Worm (Caenorhabditis elegans) whole organism, L3 larva: ENCODE results near the gene srxa-1.

ENCODE experiments used
- R02D3.7 ChIP-seq: fragments of 150-350 bp; optimal IDR thresholded peaks from 2 replicates; lab custom pipeline; 2014; ENCODE audit warnings: missing biosample characterization, missing genetic modification characterization
- ZK546.5 ChIP-seq: sonication (generic microtip); optimal IDR thresholded peaks from 2 replicates; lab custom pipeline; 2017; ENCODE audit warnings: missing biosample characterization, missing genetic modification characterization
- aly-2 ChIP-seq: fragments of 150-350 bp; optimal IDR thresholded peaks from 2 replicates; lab custom pipeline; 2014; ENCODE audit warnings: missing biosample characterization, missing genetic modification characterization
- ama-1 ChIP-seq: fragments of 150-350 bp; optimal IDR thresholded peaks from 2 replicates; lab custom pipeline; 2018
- ceh-16 ChIP-seq: sonication (generic microtip); optimal IDR thresholded peaks from 2 replicates; lab custom pipeline; 2017; ENCODE audit warnings: missing biosample characterization, missing genetic modification characterization
- ceh-28 ChIP-seq: fragments of 150-350 bp; optimal IDR thresholded peaks from 2 replicates; lab custom pipeline; 2014; ENCODE audit warnings: missing biosample characterization, missing genetic modification reagents, missing genetic modification characterization
- ceh-82 ChIP-seq: fragments of 150-350 bp; optimal IDR thresholded peaks from 2 replicates; lab custom pipeline; 2014; ENCODE audit warnings: missing biosample characterization, missing genetic modification characterization
- ceh-9 ChIP-seq: sonication (generic microtip); optimal IDR thresholded peaks from 2 replicates; lab custom pipeline; 2018; ENCODE audit warnings: missing biosample characterization, missing genetic modification characterization
- daf-12 ChIP-seq: fragments of 150-350 bp; optimal IDR thresholded peaks from 2 replicates; lab custom pipeline; 2014; ENCODE audit warnings: missing biosample characterization, missing genetic modification reagents, missing genetic modification characterization
- egl-27 ChIP-seq: sonication (generic microtip); optimal IDR thresholded peaks from 4 replicates; lab custom pipeline; 2017; ENCODE audit warnings: missing biosample characterization, missing genetic modification reagents, missing genetic modification characterization
- egl-5 ChIP-seq: fragments of 150-350 bp; optimal IDR thresholded peaks from 2 replicates; lab custom pipeline; 2017; ENCODE audit warnings: missing biosample characterization, missing genetic modification reagents, missing genetic modification characterization, inconsistent platforms
- elt-1 ChIP-seq: fragments of 150-350 bp; optimal IDR thresholded peaks from 2 replicates; lab custom pipeline; 2014; ENCODE audit warnings: missing biosample characterization, missing genetic modification characterization
- elt-2 ChIP-seq: sonication (generic microtip); optimal IDR thresholded peaks from 2 replicates; lab custom pipeline; 2016; ENCODE audit warnings: missing genetic modification reagents, mild to moderate bottlenecking, missing genetic modification characterization, missing compliant biosample characterization
- elt-3 ChIP-seq, 3 experiments: fragments of 150-350 bp in 1 of 3; sonication (generic microtip) in 2 of 3; optimal IDR thresholded peaks; 2 replicates in 2 of 3; 4 replicates in 1 of 3; lab custom pipeline; 2014 to 2017; ENCODE audit warnings: missing biosample characterization in 3 of 3, missing genetic modification characterization in 3 of 3
- eor-1 ChIP-seq, 2 experiments: fragments of 150-350 bp; optimal IDR thresholded peaks; 2 replicates each; lab custom pipeline; 2014 to 2018; ENCODE audit warnings: missing biosample characterization in 2 of 2, missing genetic modification characterization in 2 of 2
- fkh-10 ChIP-seq: sonication (generic microtip); optimal IDR thresholded peaks from 2 replicates; lab custom pipeline; 2017; ENCODE audit warnings: missing biosample characterization, missing genetic modification reagents, missing genetic modification characterization
- fkh-2 ChIP-seq: fragments of 150-350 bp; optimal IDR thresholded peaks from 2 replicates; lab custom pipeline; 2014; ENCODE audit warnings: missing biosample characterization, missing genetic modification reagents, missing genetic modification characterization
- fos-1 ChIP-seq: fragments of 150-350 bp; optimal IDR thresholded peaks from 2 replicates; lab custom pipeline; 2014; ENCODE audit warnings: missing biosample characterization, missing genetic modification characterization
- hmg-11 ChIP-seq: sonication (generic microtip); optimal IDR thresholded peaks from 2 replicates; lab custom pipeline; 2016; ENCODE audit warnings: missing genetic modification characterization, missing compliant biosample characterization
- jun-1 ChIP-seq: fragments of 150-350 bp; optimal IDR thresholded peaks from 2 replicates; lab custom pipeline; 2014; ENCODE audit warnings: missing biosample characterization, missing genetic modification reagents, missing genetic modification characterization
- lin-15B ChIP-seq: fragments of 150-350 bp; optimal IDR thresholded peaks from 2 replicates; lab custom pipeline; 2014; ENCODE audit warnings: missing biosample characterization, missing genetic modification characterization
- lin-39 ChIP-seq: fragments of 150-350 bp; optimal IDR thresholded peaks from 2 replicates; lab custom pipeline; 2018; ENCODE audit warnings: missing biosample characterization, missing genetic modification reagents, missing genetic modification characterization
- lsy-12 ChIP-seq: sonication (generic microtip); optimal IDR thresholded peaks from 2 replicates; lab custom pipeline; 2016; ENCODE audit warnings: mild to moderate bottlenecking, missing genetic modification characterization, missing compliant biosample characterization
- mdl-1 ChIP-seq: fragments of 150-350 bp; optimal IDR thresholded peaks from 2 replicates; lab custom pipeline; 2014; ENCODE audit warnings: missing biosample characterization, missing genetic modification characterization
- mml-1 ChIP-seq: fragments of 150-350 bp; sonication (generic microtip); optimal IDR thresholded peaks from 3 replicates; lab custom pipeline; 2014; ENCODE audit warnings: missing biosample characterization, missing genetic modification characterization
- nfya-1 ChIP-seq: sonication (generic microtip); optimal IDR thresholded peaks from 2 replicates; lab custom pipeline; 2017; ENCODE audit warnings: missing genetic modification characterization, mild to moderate bottlenecking, missing compliant biosample characterization, antibody characterized with exemption, moderate library complexity; ENCODE audit not compliant: insufficient read depth
- nhr-11 ChIP-seq: fragments of 150-350 bp; optimal IDR thresholded peaks from 2 replicates; lab custom pipeline; 2014; ENCODE audit warnings: missing biosample characterization, missing genetic modification characterization
- nhr-12 ChIP-seq: fragments of 150-350 bp; optimal IDR thresholded peaks from 2 replicates; lab custom pipeline; 2014; ENCODE audit warnings: missing biosample characterization, missing genetic modification characterization
- nhr-23 ChIP-seq: fragments of 150-350 bp; optimal IDR thresholded peaks from 2 replicates; lab custom pipeline; 2014; ENCODE audit warnings: missing biosample characterization, missing genetic modification reagents, missing genetic modification characterization
- nhr-237 ChIP-seq: fragments of 150-350 bp; optimal IDR thresholded peaks from 2 replicates; lab custom pipeline; 2014; ENCODE audit warnings: missing biosample characterization, missing genetic modification characterization
- nhr-25 ChIP-seq: sonication (generic microtip); optimal IDR thresholded peaks from 2 replicates; lab custom pipeline; 2017; ENCODE audit warnings: missing biosample characterization, missing genetic modification characterization
- nhr-28 ChIP-seq: fragments of 150-350 bp; optimal IDR thresholded peaks from 2 replicates; lab custom pipeline; 2014; ENCODE audit warnings: missing biosample characterization, missing genetic modification characterization
- nhr-43 ChIP-seq: sonication (generic microtip); optimal IDR thresholded peaks from 2 replicates; lab custom pipeline; 2016; ENCODE audit warnings: mild to moderate bottlenecking, missing genetic modification characterization, missing compliant biosample characterization; ENCODE audit not compliant: poor library complexity, severe bottlenecking
- nhr-67 ChIP-seq: fragments of 150-350 bp; optimal IDR thresholded peaks from 2 replicates; lab custom pipeline; 2014; ENCODE audit warnings: missing biosample characterization, missing genetic modification characterization
- nhr-76 ChIP-seq: fragments of 150-350 bp; sonication (generic microtip); optimal IDR thresholded peaks from 5 replicates; lab custom pipeline; 2014; ENCODE audit warnings: missing biosample characterization, missing genetic modification characterization
- nhr-77 ChIP-seq: fragments of 150-350 bp; optimal IDR thresholded peaks from 2 replicates; lab custom pipeline; 2014; ENCODE audit warnings: missing biosample characterization, missing genetic modification characterization
- pha-4 ChIP-seq: fragments of 150-350 bp; optimal IDR thresholded peaks from 2 replicates; lab custom pipeline; 2014; ENCODE audit warnings: missing biosample characterization, missing genetic modification reagents, missing genetic modification characterization
- pqm-1 ChIP-seq: fragments of 150-350 bp; optimal IDR thresholded peaks from 2 replicates; lab custom pipeline; 2017; ENCODE audit warnings: missing biosample characterization, missing genetic modification characterization, inconsistent platforms
- sea-2 ChIP-seq: fragments of 150-350 bp; sonication (generic microtip); optimal IDR thresholded peaks from 4 replicates; lab custom pipeline; 2014; ENCODE audit warnings: missing biosample characterization, missing genetic modification reagents, missing genetic modification characterization
- skn-1 ChIP-seq: fragments of 150-350 bp; optimal IDR thresholded peaks from 2 replicates; lab custom pipeline; 2014; ENCODE audit warnings: missing biosample characterization, missing genetic modification characterization
- snpc-4 ChIP-seq: fragments of 150-350 bp; optimal IDR thresholded peaks from 2 replicates; lab custom pipeline; 2014; ENCODE audit warnings: missing biosample characterization, missing genetic modification characterization
- tbx-2 ChIP-seq: sonication (generic microtip); optimal IDR thresholded peaks from 2 replicates; lab custom pipeline; 2016; ENCODE audit warnings: mild to moderate bottlenecking, missing genetic modification characterization, missing compliant biosample characterization
- unc-39 ChIP-seq: sonication (generic microtip); optimal IDR thresholded peaks from 4 replicates; lab custom pipeline; 2017; ENCODE audit warnings: missing biosample characterization, missing genetic modification characterization
- unc-62 ChIP-seq: fragments of 150-350 bp; sonication (generic microtip); optimal IDR thresholded peaks from 4 replicates; lab custom pipeline; 2014; ENCODE audit warnings: missing biosample characterization, missing genetic modification reagents, missing genetic modification characterization
- zag-1 ChIP-seq: fragments of 150-350 bp; optimal IDR thresholded peaks from 2 replicates; lab custom pipeline; 2014; ENCODE audit warnings: missing biosample characterization, missing genetic modification characterization
- ztf-11 ChIP-seq: fragments of 150-350 bp; optimal IDR thresholded peaks from 2 replicates; lab custom pipeline; 2014; ENCODE audit warnings: missing biosample characterization, missing genetic modification characterization
- ztf-4 ChIP-seq: fragments of 150-350 bp; optimal IDR thresholded peaks from 2 replicates; lab custom pipeline; 2014; ENCODE audit warnings: missing biosample characterization, missing genetic modification characterization

The srxa-1 gene

ce11 chrV:20692903-20693302, 39.0 kb upstream of the srxa-1 start:
- TF ChIP-seq ama-1 (lab: Kevin White, UChicago): no peak
- TF ChIP-seq egl-27 (tag; lab: Kevin White, UChicago): no peak
- peak; percentile 56 for TF ChIP-seq elt-1 (tag; lab: Kevin White, UChicago)
- TF ChIP-seq aly-2 (tag; lab: Kevin White, UChicago): no peak
- no peak for TF ChIP-seq nhr-43 (tag; lab: Kevin White, UChicago)
- TF ChIP-seq sea-2: no peak
- TF ChIP-seq elt-3 (tag; optimal IDR thresholded peaks at IDR 0.05; lab: Kevin White, UChicago): peak in 1 of 3 experiments; percentile 23
- TF ChIP-seq fkh-2 (tag; lab: Kevin White, UChicago): no peak
- no peak for TF ChIP-seq zag-1 (tag; lab: Kevin White, UChicago)
- TF ChIP-seq mdl-1 (tag; lab: Kevin White, UChicago): no peak
- TF ChIP-seq fos-1 (tag; lab: Kevin White, UChicago): no peak
- no peak for TF ChIP-seq nhr-23 (tag; lab: Kevin White, UChicago)
- no peak for TF ChIP-seq nhr-67 (tag; lab: Kevin White, UChicago)
- no peak for TF ChIP-seq ceh-28 (tag; lab: Kevin White, UChicago)
- TF ChIP-seq R02D3.7 (tag; lab: Kevin White, UChicago): no peak
- no peak for TF ChIP-seq nhr-237 (tag; lab: Kevin White, UChicago)
- TF ChIP-seq snpc-4 (tag; lab: Kevin White, UChicago): no peak
- TF ChIP-seq ztf-4: no peak
- no peak for TF ChIP-seq daf-12
- peak; percentile 71 for TF ChIP-seq nhr-25 (tag; lab: Kevin White, UChicago)
- TF ChIP-seq ztf-11 (tag; lab: Kevin White, UChicago): no peak
- TF ChIP-seq skn-1 (tag; lab: Kevin White, UChicago): no peak
- TF ChIP-seq nhr-11 (tag; lab: Kevin White, UChicago): peak; percentile 12
- TF ChIP-seq nhr-77 (tag; lab: Kevin White, UChicago): no peak
- TF ChIP-seq lin-15B (tag; lab: Kevin White, UChicago): no peak
- no peak for TF ChIP-seq jun-1 (tag; lab: Kevin White, UChicago)

DNA sequence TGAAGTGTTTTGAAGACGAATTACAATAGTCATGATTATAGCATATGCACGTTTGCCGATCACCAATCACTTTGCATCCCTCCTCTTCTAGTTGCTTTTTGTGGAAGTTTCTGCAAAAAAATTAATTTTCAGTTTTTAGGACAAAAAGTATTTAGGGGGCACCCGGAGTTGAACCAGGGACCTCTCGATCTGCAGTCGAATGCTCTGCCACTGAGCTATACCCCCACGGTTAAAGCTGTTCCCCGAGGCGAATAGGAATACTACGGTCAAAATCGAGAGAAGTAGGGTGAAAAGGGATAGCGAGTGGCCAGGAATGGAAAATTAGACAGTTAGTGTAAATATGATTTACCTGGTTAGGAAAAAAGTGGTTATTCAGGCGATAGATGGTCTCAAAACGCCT, 37.9 kb upstream of the srxa-1 start:
- no peak for TF ChIP-seq daf-12
- no peak for TF ChIP-seq elt-1 (tag; lab: Kevin White, UChicago)
- TF ChIP-seq R02D3.7 (tag; lab: Kevin White, UChicago): no peak
- no peak for TF ChIP-seq unc-39 (tag; lab: Kevin White, UChicago)
- TF ChIP-seq fos-1 (tag; lab: Kevin White, UChicago): no peak
- no peak for TF ChIP-seq ceh-9
- peak; percentile 37 for TF ChIP-seq nfya-1
- no peak for TF ChIP-seq nhr-67 (tag; lab: Kevin White, UChicago)
- TF ChIP-seq lin-39: no peak
- TF ChIP-seq nhr-76: no peak
- TF ChIP-seq nhr-28 (tag; lab: Kevin White, UChicago): no peak
- TF ChIP-seq aly-2 (tag; lab: Kevin White, UChicago): no peak
- no peak for TF ChIP-seq egl-5 (tag; lab: Kevin White, UChicago)
- no peak for TF ChIP-seq sea-2
- no peak for TF ChIP-seq nhr-11 (tag; lab: Kevin White, UChicago)
- TF ChIP-seq ama-1 (lab: Kevin White, UChicago): no peak
- TF ChIP-seq nhr-23 (tag; lab: Kevin White, UChicago): peak; percentile 36
- TF ChIP-seq nhr-43 (tag; lab: Kevin White, UChicago): no peak
- TF ChIP-seq nhr-237 (tag; lab: Kevin White, UChicago): no peak
- no peak for TF ChIP-seq pqm-1 (tag; lab: Kevin White, UChicago)
- peak; percentile 37 for TF ChIP-seq lsy-12 (tag; lab: Kevin White, UChicago)
- no peak for TF ChIP-seq ZK546.5 (tag; lab: Kevin White, UChicago)
- TF ChIP-seq tbx-2 (tag; lab: Kevin White, UChicago): peak; percentile 40
- TF ChIP-seq fkh-2 (tag; lab: Kevin White, UChicago): no peak
- no peak for TF ChIP-seq fkh-10
- peak; percentile 72 for TF ChIP-seq hmg-11 (tag; lab: Kevin White, UChicago)
- no peak for TF ChIP-seq snpc-4 (tag; lab: Kevin White, UChicago)
- TF ChIP-seq egl-27 (tag; lab: Kevin White, UChicago): no peak
- TF ChIP-seq nhr-77 (tag; lab: Kevin White, UChicago): no peak
- TF ChIP-seq pha-4: no peak
- TF ChIP-seq nhr-12 (tag; lab: Kevin White, UChicago): no peak
- TF ChIP-seq eor-1 (tag; optimal IDR thresholded peaks at IDR 0.05; lab: Kevin White, UChicago): no peak
- peak; percentile 13 for TF ChIP-seq elt-2 (tag; lab: Kevin White, UChicago)
- TF ChIP-seq ceh-16 (tag; lab: Kevin White, UChicago): no peak
- TF ChIP-seq skn-1 (tag; lab: Kevin White, UChicago): no peak
- TF ChIP-seq ceh-82 (tag; lab: Kevin White, UChicago): no peak
- TF ChIP-seq ztf-4: peak; percentile 38
- no peak for TF ChIP-seq elt-3 (tag; optimal IDR thresholded peaks at IDR 0.05; lab: Kevin White, UChicago)
- no peak for TF ChIP-seq ceh-28 (tag; lab: Kevin White, UChicago)
- peak; percentile 19 for TF ChIP-seq jun-1 (tag; lab: Kevin White, UChicago)
- TF ChIP-seq unc-62 (GFP tag; lab: Kevin White, UChicago): no peak
- TF ChIP-seq ztf-11 (tag; lab: Kevin White, UChicago): no peak
- peak; percentile 25 for TF ChIP-seq lin-15B (tag; lab: Kevin White, UChicago)
- no peak for TF ChIP-seq mml-1
- TF ChIP-seq mdl-1 (tag; lab: Kevin White, UChicago): no peak
- TF ChIP-seq zag-1 (tag; lab: Kevin White, UChicago): no peak
- no peak for TF ChIP-seq nhr-25 (tag; lab: Kevin White, UChicago)
